Comparison of ENCODE assay signal across 3 fruit fly cellular contexts in genomic region chr3L:1202588-1203195, dm6.
TF ChIP-seq lines count a peak whose summit lies in the region.

Gene meep, minus strand, starts transcription at chr3L:1203036.

- TF ChIP-seq CTCF in whole organism, embryonic (GFP tag; optimal IDR thresholded peaks at IDR 0.05; lab: Kevin White, UChicago), result no peak

TF ChIP-seq in whole organism, adult, 20 proteins besides CTCF, POLR2A, EP300 and RAD21:
- TF ChIP-seq CG5204 (GFP tag; optimal IDR thresholded peaks at IDR 0.05; lab: Kevin White, UChicago) (no peak), Mnt (GFP tag; optimal IDR thresholded peaks at IDR 0.05; lab: Kevin White, UChicago) (no peak), cic (GFP tag; optimal IDR thresholded peaks at IDR 0.05; lab: Kevin White, UChicago) (peak; percentile 51)

TF ChIP-seq in whole organism, embryonic, 481 proteins besides CTCF, POLR2A, EP300 and RAD21:
- TF ChIP-seq chinmo (GFP tag; IDR thresholded peaks at IDR 0.05; lab: Robert Waterston, UW; ENCODE audit: partially characterized antibody) (0 out of 4 replicates have a peak, but pooled peaks have one; percentile 46), dati (GFP tag; IDR thresholded peaks at IDR 0.05; lab: Robert Waterston, UW) (no peak), CG14860 (GFP tag; IDR thresholded peaks at IDR 0.05; lab: Robert Waterston, UW; ENCODE audit: partially characterized antibody) (no peak), CG10366 (GFP tag; IDR thresholded peaks at IDR 0.05; lab: Robert Waterston, UW) (peak; percentile 11; the same call in 1 of the 2 replicates), Sry-δ (GFP tag; optimal IDR thresholded peaks at IDR 0.05; lab: Kevin White, UChicago) (no peak), CG11456 (GFP tag; IDR thresholded peaks at IDR 0.05; lab: Robert Waterston, UW) (0 out of 3 replicates have a peak, but pooled peaks have one; percentile 33), sd (tag; optimal IDR thresholded peaks at IDR 0.05; lab: Kevin White, UChicago) (peak; percentile 63), Trl (optimal IDR thresholded peaks at IDR 0.05; lab: Kevin White, UChicago) (peak; percentile 11 to 37), Trl (GFP tag; optimal IDR thresholded peaks at IDR 0.05; lab: Kevin White, UChicago) (no peak), sug (tag; optimal IDR thresholded peaks at IDR 0.05; lab: Kevin White, UChicago) (peak; percentile 93), ftz-f1 (GFP tag; optimal IDR thresholded peaks at IDR 0.05; lab: Kevin White, UChicago) (peak; percentile 60), Med (GFP tag; lab: Kevin White, UChicago) (peak; percentile 55), CG8290 (GFP tag; optimal IDR thresholded peaks at IDR 0.05; lab: Kevin White, UChicago) (no peak), CG8290 (tag; optimal IDR thresholded peaks at IDR 0.05; lab: Kevin White, UChicago) (peak in 1 of 2 experiments; percentile 15), ERR (GFP tag; optimal IDR thresholded peaks at IDR 0.05; lab: Kevin White, UChicago) (peak; percentile 76), CG11398 (GFP tag; optimal IDR thresholded peaks at IDR 0.05; lab: Kevin White, UChicago) (no peak), CG12236 (GFP tag; optimal IDR thresholded peaks at IDR 0.05; lab: Kevin White, UChicago) (no peak), CG12769 (tag; optimal IDR thresholded peaks at IDR 0.05; lab: Kevin White, UChicago) (peak; percentile 76), row (GFP tag; IDR thresholded peaks at IDR 0.05; lab: Robert Waterston, UW) (0 out of 3 replicates have a peak, but pooled peaks have one; percentile 18), lov (optimal IDR thresholded peaks at IDR 0.05; lab: Kevin White, UChicago) (no peak), lov (GFP tag; IDR thresholded peaks at IDR 0.05; lab: Robert Waterston, UW) (no peak), CG10959 (GFP tag; IDR thresholded peaks at IDR 0.05; lab: Robert Waterston, UW) (no peak), Fer3 (tag; optimal IDR thresholded peaks at IDR 0.05; lab: Kevin White, UChicago) (no peak)

TF ChIP-seq in whole organism, prepupa, 60 proteins besides CTCF, POLR2A, EP300 and RAD21:
- TF ChIP-seq svp (GFP tag; lab: Kevin White, UChicago), result peak; percentile 70
- TF ChIP-seq CG9139 (GFP tag; optimal IDR thresholded peaks at IDR 0.05; lab: Kevin White, UChicago), result no peak
